Fruit fly (Drosophila melanogaster): ENCODE measurements around the gene CG13360.

- TF ChIP-seq EcR (GFP tag; optimal IDR thresholded peaks at IDR 0.05) (peak; percentile 83), CG14655 (GFP tag; optimal IDR thresholded peaks at IDR 0.05) (no peak), Ets98B (GFP tag; IDR thresholded peaks at IDR 0.05) (no peak), CG17806 (tag; optimal IDR thresholded peaks at IDR 0.05) (peak; percentile 26), CG12605 (GFP tag; IDR thresholded peaks at IDR 0.05) (no peak), D1 (tag; optimal IDR thresholded peaks at IDR 0.05) (no peak), Pif1A (GFP tag; optimal IDR thresholded peaks at IDR 0.05) (peak; percentile 65), fd96Ca (GFP tag; IDR thresholded peaks at IDR 0.05) (peak; percentile 53; the same call in 2 of the 3 replicates), rn (GFP tag; IDR thresholded peaks at IDR 0.05) (no peak), CG8301 (tag; optimal IDR thresholded peaks at IDR 0.05) (peak; percentile 26), CG9948 (tag; optimal IDR thresholded peaks at IDR 0.05) (no peak), gl (tag; optimal IDR thresholded peaks at IDR 0.05) (no peak), CG32121 (GFP tag; IDR thresholded peaks at IDR 0.05) (no peak), CG4496 (GFP tag; IDR thresholded peaks at IDR 0.05) (0 out of 3 replicates have a peak, but pooled peaks have one; percentile 36)
Measured at dm6 chrX:739621-740216, 50.2 kb downstream of the CG13360 start.

Data from whole organism, pupa.